Fruit fly (Drosophila melanogaster): ENCODE data around the gene gfzf.

DNA sequence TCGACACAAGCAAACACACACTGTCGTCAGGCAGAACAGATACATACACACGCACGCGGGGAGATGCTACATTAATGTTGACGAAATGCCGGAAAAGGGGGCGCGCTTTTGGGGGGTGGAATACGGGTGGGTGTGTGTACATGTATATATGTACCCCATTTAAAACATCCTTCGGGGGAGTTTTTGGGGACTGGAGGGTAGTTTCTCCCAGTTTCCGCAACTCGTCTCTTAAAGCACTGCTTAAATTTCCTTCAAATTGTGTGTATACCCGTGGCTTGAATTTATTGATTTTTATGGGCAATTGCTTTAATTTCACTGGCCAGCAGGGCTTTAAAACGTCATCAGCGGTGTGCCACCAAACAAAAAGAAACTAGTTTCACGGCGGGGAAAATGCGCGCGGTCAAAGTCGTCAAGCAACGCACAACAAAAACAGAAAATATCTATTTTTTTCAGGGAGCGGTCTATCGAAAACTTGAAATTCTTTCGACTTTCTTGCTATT is 27.6 kb downstream of the gfzf start:
- TF ChIP-seq esn (GFP tag; optimal IDR thresholded peaks at IDR 0.05) (no peak), Eip75B (GFP tag; optimal IDR thresholded peaks at IDR 0.05) (no peak), Gug (GFP tag; IDR thresholded peaks at IDR 0.05) (no peak), Ets96B (tag; optimal IDR thresholded peaks at IDR 0.05) (no peak), CG3032 (tag; optimal IDR thresholded peaks at IDR 0.05) (no peak)
